Worm (Caenorhabditis elegans): ENCODE results near the gene ipla-1.

DNA sequence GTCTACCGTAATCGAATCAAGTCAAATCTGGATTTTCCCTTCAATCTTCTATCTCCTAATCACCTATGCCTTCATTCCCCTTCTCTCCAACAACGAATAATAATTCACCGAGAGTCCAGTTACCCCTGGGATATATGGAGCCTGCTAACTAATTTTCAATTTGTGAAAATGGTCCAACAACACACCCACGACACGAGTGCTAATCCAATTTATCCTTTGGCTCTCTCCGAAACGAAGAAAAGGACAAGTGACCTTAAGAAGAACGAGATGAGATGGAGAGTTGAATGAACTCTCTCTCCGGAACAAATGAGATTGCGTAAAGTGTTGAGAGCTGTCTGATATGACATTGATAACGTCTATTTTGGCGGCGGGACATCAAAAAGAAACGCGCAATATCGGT is 16.8 kb downstream of the ipla-1 start:
- TF ChIP-seq dao-5 (tag; optimal IDR thresholded peaks at IDR 0.05), result no peak
- TF ChIP-seq W03F9.2 (tag; optimal IDR thresholded peaks at IDR 0.05), result no peak
- TF ChIP-seq him-1 (tag; optimal IDR thresholded peaks at IDR 0.05), result no peak
